Comparison of ENCODE assay signal across 2 worm cellular contexts in the genomic region with DNA sequence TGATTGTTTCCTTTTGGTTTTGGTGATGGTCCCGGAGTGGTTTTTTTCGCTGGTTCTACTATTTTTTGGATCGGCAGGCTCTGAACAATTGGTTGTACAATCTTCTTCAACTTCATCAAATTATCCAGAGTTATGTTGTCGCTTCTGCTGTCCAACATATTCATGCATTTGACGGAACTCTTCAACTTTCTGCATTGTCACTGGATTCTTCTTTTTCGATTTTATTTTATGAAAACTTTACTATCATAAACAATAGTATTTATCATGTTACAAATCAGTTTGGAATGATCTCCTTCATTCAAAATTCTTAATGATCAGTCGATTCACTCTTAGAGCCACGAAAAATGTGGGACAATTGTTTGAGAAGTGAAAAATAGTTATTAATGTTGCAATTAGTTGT.
A peak's percentile ranks its signal among the peaks of the same experiment; 100 is the strongest.
TF ChIP-seq lines count a peak whose summit lies in the region.

No protein-coding gene starts in this region.

TF ChIP-seq in whole organism, L4 larva, 104 proteins besides CTCF, POLR2A, EP300 and RAD21:
- TF ChIP-seq aha-1 (tag; lab: Kevin White, UChicago) (peak; percentile 84), F44E2.7 (GFP tag; IDR thresholded peaks at IDR 0.05; lab: Robert Waterston, UW) (no peak), lin-38 (GFP tag; IDR thresholded peaks at IDR 0.05; lab: Robert Waterston, UW) (peak; percentile 36; the same call in 1 of the 2 replicates), F49E8.2 (tag; optimal IDR thresholded peaks at IDR 0.05; lab: Kevin White, UChicago; ENCODE audit: borderline replicate concordance) (peak; percentile 9), ctbp-1 (GFP tag; IDR thresholded peaks at IDR 0.05; lab: Robert Waterston, UW) (no peak), tag-97 (GFP tag; IDR thresholded peaks at IDR 0.05; lab: Robert Waterston, UW) (no peak)

TF ChIP-seq in whole organism, young adult, 124 proteins besides CTCF, POLR2A, EP300 and RAD21:
- 0 out of 2 replicates have a peak, but pooled peaks have one; percentile 56 for TF ChIP-seq ekl-4 (GFP tag; IDR thresholded peaks at IDR 0.05; lab: Robert Waterston, UW)
- peak; percentile 29; the same call in 1 of the 2 replicates for TF ChIP-seq madf-6 (GFP tag; IDR thresholded peaks at IDR 0.05; lab: Robert Waterston, UW)
- TF ChIP-seq hsf-1 (GFP tag; IDR thresholded peaks at IDR 0.05; lab: Robert Waterston, UW), result peak; percentile 84
- TF ChIP-seq attf-6 (GFP tag; IDR thresholded peaks at IDR 0.05; lab: Robert Waterston, UW), result peak; percentile 38; the same call in 1 of the 2 replicates
- TF ChIP-seq F49E8.2 (tag; optimal IDR thresholded peaks at IDR 0.05; lab: Kevin White, UChicago; ENCODE audit: insufficient read depth), result peak; percentile 73
- TF ChIP-seq F57A8.1 (GFP tag; optimal IDR thresholded peaks at IDR 0.05; lab: Kevin White, UChicago), result no peak

Comparison
In these comparisons a context has a peak if more than half of its experiments do, and no peak if none do; other contexts are left out.
1. Of the 7 proteins assayed by ChIP-seq in both whole organism, young adult and whole organism, L4 larva: peak only in whole organism, young adult: none; only in whole organism, L4 larva: none; in both: F49E8.2; in neither: 6.